Worm (Caenorhabditis elegans) whole organism, L3 larva: Measurements from ENCODE around the gene F46G11.4.

Source experiments
- R02D3.7 ChIP-seq: fragments of 150-350 bp; optimal IDR thresholded peaks from 2 replicates; lab custom pipeline; 2014; ENCODE audit warnings: missing biosample characterization, missing genetic modification characterization
- ZK546.5 ChIP-seq: sonication (generic microtip); optimal IDR thresholded peaks from 2 replicates; lab custom pipeline; 2017; ENCODE audit warnings: missing biosample characterization, missing genetic modification characterization
- aly-2 ChIP-seq: fragments of 150-350 bp; optimal IDR thresholded peaks from 2 replicates; lab custom pipeline; 2014; ENCODE audit warnings: missing biosample characterization, missing genetic modification characterization
- ama-1 ChIP-seq: fragments of 150-350 bp; optimal IDR thresholded peaks from 2 replicates; lab custom pipeline; 2018
- ceh-28 ChIP-seq: fragments of 150-350 bp; optimal IDR thresholded peaks from 2 replicates; lab custom pipeline; 2014; ENCODE audit warnings: missing biosample characterization, missing genetic modification reagents, missing genetic modification characterization
- ceh-82 ChIP-seq: fragments of 150-350 bp; optimal IDR thresholded peaks from 2 replicates; lab custom pipeline; 2014; ENCODE audit warnings: missing biosample characterization, missing genetic modification characterization
- ceh-9 ChIP-seq: sonication (generic microtip); optimal IDR thresholded peaks from 2 replicates; lab custom pipeline; 2018; ENCODE audit warnings: missing biosample characterization, missing genetic modification characterization
- daf-12 ChIP-seq: fragments of 150-350 bp; optimal IDR thresholded peaks from 2 replicates; lab custom pipeline; 2014; ENCODE audit warnings: missing biosample characterization, missing genetic modification reagents, missing genetic modification characterization
- egl-27 ChIP-seq: sonication (generic microtip); optimal IDR thresholded peaks from 4 replicates; lab custom pipeline; 2017; ENCODE audit warnings: missing biosample characterization, missing genetic modification reagents, missing genetic modification characterization
- egl-5 ChIP-seq: fragments of 150-350 bp; optimal IDR thresholded peaks from 2 replicates; lab custom pipeline; 2017; ENCODE audit warnings: missing biosample characterization, missing genetic modification reagents, missing genetic modification characterization, inconsistent platforms
- elt-1 ChIP-seq: fragments of 150-350 bp; optimal IDR thresholded peaks from 2 replicates; lab custom pipeline; 2014; ENCODE audit warnings: missing biosample characterization, missing genetic modification characterization
- elt-3 ChIP-seq, 3 experiments: fragments of 150-350 bp in 1 of 3; sonication (generic microtip) in 2 of 3; optimal IDR thresholded peaks; 2 replicates in 2 of 3; 4 replicates in 1 of 3; lab custom pipeline; 2014 to 2017; ENCODE audit warnings: missing biosample characterization in 3 of 3, missing genetic modification characterization in 3 of 3
- eor-1 ChIP-seq, 2 experiments: fragments of 150-350 bp; optimal IDR thresholded peaks; 2 replicates each; lab custom pipeline; 2014 to 2018; ENCODE audit warnings: missing biosample characterization in 2 of 2, missing genetic modification characterization in 2 of 2
- fkh-10 ChIP-seq: sonication (generic microtip); optimal IDR thresholded peaks from 2 replicates; lab custom pipeline; 2017; ENCODE audit warnings: missing biosample characterization, missing genetic modification reagents, missing genetic modification characterization
- fkh-2 ChIP-seq: fragments of 150-350 bp; optimal IDR thresholded peaks from 2 replicates; lab custom pipeline; 2014; ENCODE audit warnings: missing biosample characterization, missing genetic modification reagents, missing genetic modification characterization
- fos-1 ChIP-seq: fragments of 150-350 bp; optimal IDR thresholded peaks from 2 replicates; lab custom pipeline; 2014; ENCODE audit warnings: missing biosample characterization, missing genetic modification characterization
- hmg-11 ChIP-seq: sonication (generic microtip); optimal IDR thresholded peaks from 2 replicates; lab custom pipeline; 2016; ENCODE audit warnings: missing genetic modification characterization, missing compliant biosample characterization
- jun-1 ChIP-seq: fragments of 150-350 bp; optimal IDR thresholded peaks from 2 replicates; lab custom pipeline; 2014; ENCODE audit warnings: missing biosample characterization, missing genetic modification reagents, missing genetic modification characterization
- lin-15B ChIP-seq: fragments of 150-350 bp; optimal IDR thresholded peaks from 2 replicates; lab custom pipeline; 2014; ENCODE audit warnings: missing biosample characterization, missing genetic modification characterization
- lin-39 ChIP-seq: fragments of 150-350 bp; optimal IDR thresholded peaks from 2 replicates; lab custom pipeline; 2018; ENCODE audit warnings: missing biosample characterization, missing genetic modification reagents, missing genetic modification characterization
- mdl-1 ChIP-seq: fragments of 150-350 bp; optimal IDR thresholded peaks from 2 replicates; lab custom pipeline; 2014; ENCODE audit warnings: missing biosample characterization, missing genetic modification characterization
- mml-1 ChIP-seq: fragments of 150-350 bp; sonication (generic microtip); optimal IDR thresholded peaks from 3 replicates; lab custom pipeline; 2014; ENCODE audit warnings: missing biosample characterization, missing genetic modification characterization
- nfya-1 ChIP-seq: sonication (generic microtip); optimal IDR thresholded peaks from 2 replicates; lab custom pipeline; 2017; ENCODE audit warnings: missing genetic modification characterization, mild to moderate bottlenecking, missing compliant biosample characterization, antibody characterized with exemption, moderate library complexity; ENCODE audit not compliant: insufficient read depth
- nhr-11 ChIP-seq: fragments of 150-350 bp; optimal IDR thresholded peaks from 2 replicates; lab custom pipeline; 2014; ENCODE audit warnings: missing biosample characterization, missing genetic modification characterization
- nhr-12 ChIP-seq: fragments of 150-350 bp; optimal IDR thresholded peaks from 2 replicates; lab custom pipeline; 2014; ENCODE audit warnings: missing biosample characterization, missing genetic modification characterization
- nhr-23 ChIP-seq: fragments of 150-350 bp; optimal IDR thresholded peaks from 2 replicates; lab custom pipeline; 2014; ENCODE audit warnings: missing biosample characterization, missing genetic modification reagents, missing genetic modification characterization
- nhr-237 ChIP-seq: fragments of 150-350 bp; optimal IDR thresholded peaks from 2 replicates; lab custom pipeline; 2014; ENCODE audit warnings: missing biosample characterization, missing genetic modification characterization
- nhr-25 ChIP-seq: sonication (generic microtip); optimal IDR thresholded peaks from 2 replicates; lab custom pipeline; 2017; ENCODE audit warnings: missing biosample characterization, missing genetic modification characterization
- nhr-28 ChIP-seq: fragments of 150-350 bp; optimal IDR thresholded peaks from 2 replicates; lab custom pipeline; 2014; ENCODE audit warnings: missing biosample characterization, missing genetic modification characterization
- nhr-43 ChIP-seq: sonication (generic microtip); optimal IDR thresholded peaks from 2 replicates; lab custom pipeline; 2016; ENCODE audit warnings: mild to moderate bottlenecking, missing genetic modification characterization, missing compliant biosample characterization; ENCODE audit not compliant: poor library complexity, severe bottlenecking
- nhr-67 ChIP-seq: fragments of 150-350 bp; optimal IDR thresholded peaks from 2 replicates; lab custom pipeline; 2014; ENCODE audit warnings: missing biosample characterization, missing genetic modification characterization
- nhr-76 ChIP-seq: fragments of 150-350 bp; sonication (generic microtip); optimal IDR thresholded peaks from 5 replicates; lab custom pipeline; 2014; ENCODE audit warnings: missing biosample characterization, missing genetic modification characterization
- pha-4 ChIP-seq: fragments of 150-350 bp; optimal IDR thresholded peaks from 2 replicates; lab custom pipeline; 2014; ENCODE audit warnings: missing biosample characterization, missing genetic modification reagents, missing genetic modification characterization
- pqm-1 ChIP-seq: fragments of 150-350 bp; optimal IDR thresholded peaks from 2 replicates; lab custom pipeline; 2017; ENCODE audit warnings: missing biosample characterization, missing genetic modification characterization, inconsistent platforms
- sea-2 ChIP-seq: fragments of 150-350 bp; sonication (generic microtip); optimal IDR thresholded peaks from 4 replicates; lab custom pipeline; 2014; ENCODE audit warnings: missing biosample characterization, missing genetic modification reagents, missing genetic modification characterization
- skn-1 ChIP-seq: fragments of 150-350 bp; optimal IDR thresholded peaks from 2 replicates; lab custom pipeline; 2014; ENCODE audit warnings: missing biosample characterization, missing genetic modification characterization
- snpc-4 ChIP-seq: fragments of 150-350 bp; optimal IDR thresholded peaks from 2 replicates; lab custom pipeline; 2014; ENCODE audit warnings: missing biosample characterization, missing genetic modification characterization
- tbx-2 ChIP-seq: sonication (generic microtip); optimal IDR thresholded peaks from 2 replicates; lab custom pipeline; 2016; ENCODE audit warnings: mild to moderate bottlenecking, missing genetic modification characterization, missing compliant biosample characterization
- unc-39 ChIP-seq: sonication (generic microtip); optimal IDR thresholded peaks from 4 replicates; lab custom pipeline; 2017; ENCODE audit warnings: missing biosample characterization, missing genetic modification characterization
- unc-62 ChIP-seq: fragments of 150-350 bp; sonication (generic microtip); optimal IDR thresholded peaks from 4 replicates; lab custom pipeline; 2014; ENCODE audit warnings: missing biosample characterization, missing genetic modification reagents, missing genetic modification characterization
- zag-1 ChIP-seq: fragments of 150-350 bp; optimal IDR thresholded peaks from 2 replicates; lab custom pipeline; 2014; ENCODE audit warnings: missing biosample characterization, missing genetic modification characterization
- ztf-11 ChIP-seq: fragments of 150-350 bp; optimal IDR thresholded peaks from 2 replicates; lab custom pipeline; 2014; ENCODE audit warnings: missing biosample characterization, missing genetic modification characterization
- ztf-4 ChIP-seq: fragments of 150-350 bp; optimal IDR thresholded peaks from 2 replicates; lab custom pipeline; 2014; ENCODE audit warnings: missing biosample characterization, missing genetic modification characterization

Gene F46G11.4

DNA sequence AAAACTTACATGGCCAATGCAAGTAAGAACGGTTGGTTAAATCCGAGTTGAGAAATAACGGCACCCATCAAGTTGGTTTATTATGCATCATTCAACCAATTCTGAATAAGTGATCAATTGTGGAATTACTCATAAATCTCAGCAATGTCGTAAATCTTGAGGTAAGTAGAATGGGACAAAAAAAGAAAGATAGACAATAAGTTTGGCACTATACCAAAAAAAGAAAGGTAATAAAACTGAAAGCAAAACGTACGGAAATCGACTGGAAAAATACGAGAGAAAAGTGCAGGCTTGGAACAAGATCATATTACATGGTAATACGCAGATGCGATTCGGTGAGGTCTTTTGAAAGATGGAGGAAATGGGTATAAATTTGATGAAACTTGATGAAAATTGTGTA, at the start of gene F46G11.4:
Gene F46G11.4, minus strand, starts transcription at position 101 of the 400 bp plus-strand sequence.
- TF ChIP-seq nhr-237 (no peak), nhr-76 (tag; lab: Kevin White, UChicago) (no peak), mdl-1 (tag; lab: Kevin White, UChicago) (no peak), ztf-4 (tag; lab: Kevin White, UChicago) (no peak), lin-39 (no peak), hmg-11 (tag; lab: Kevin White, UChicago) (no peak), elt-3 (tag; optimal IDR thresholded peaks at IDR 0.05; lab: Kevin White, UChicago) (no peak), egl-5 (tag; lab: Kevin White, UChicago) (no peak), sea-2 (GFP tag; lab: Kevin White, UChicago) (no peak), elt-1 (tag; lab: Kevin White, UChicago) (no peak), nhr-43 (tag; lab: Kevin White, UChicago) (no peak), lin-15B (no peak), snpc-4 (no peak), nhr-11 (tag; lab: Kevin White, UChicago) (no peak), zag-1 (tag; lab: Kevin White, UChicago) (no peak), nfya-1 (tag; lab: Kevin White, UChicago) (no peak), pha-4 (tag; lab: Kevin White, UChicago) (no peak), ceh-82 (tag; lab: Kevin White, UChicago) (no peak), tbx-2 (tag; lab: Kevin White, UChicago) (no peak), ztf-11 (tag; lab: Kevin White, UChicago) (no peak)

DNA sequence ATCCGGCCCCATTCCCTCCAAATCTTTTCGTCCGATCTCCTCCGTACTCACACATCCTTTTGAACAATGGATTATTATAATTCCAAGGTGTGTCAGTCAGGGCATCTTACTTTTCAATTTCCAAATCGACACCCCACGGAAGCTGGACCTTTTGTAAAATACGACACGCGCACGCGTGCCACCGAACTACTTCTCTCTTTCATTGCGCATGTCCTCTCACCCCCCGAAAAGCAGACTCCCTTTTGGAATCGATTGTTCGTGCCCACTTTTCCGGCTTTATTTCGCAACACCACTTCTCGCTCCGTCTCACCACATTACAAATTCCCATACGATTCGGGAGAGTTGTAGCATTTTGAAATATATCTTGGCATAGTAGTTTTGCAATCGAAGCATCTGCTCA, 48.7 kb upstream of the F46G11.4 start:
- TF ChIP-seq hmg-11 (tag; lab: Kevin White, UChicago) = peak; percentile 21
- peak; percentile 21 for TF ChIP-seq fkh-10 (GFP tag; lab: Kevin White, UChicago)
- TF ChIP-seq mml-1 (tag; lab: Kevin White, UChicago) = no peak
- TF ChIP-seq lin-39 = peak; percentile 78
- no peak for TF ChIP-seq egl-27 (tag; lab: Kevin White, UChicago)
- no peak for TF ChIP-seq fkh-2 (tag; lab: Kevin White, UChicago)
- TF ChIP-seq daf-12 (tag; lab: Kevin White, UChicago) = no peak
- TF ChIP-seq unc-62 (GFP tag; lab: Kevin White, UChicago) = no peak
- TF ChIP-seq nhr-28 (tag; lab: Kevin White, UChicago) = no peak
- no peak for TF ChIP-seq unc-39 (tag; lab: Kevin White, UChicago)
- TF ChIP-seq sea-2 (GFP tag; lab: Kevin White, UChicago) = no peak
- no peak for TF ChIP-seq ztf-11 (tag; lab: Kevin White, UChicago)
- no peak for TF ChIP-seq aly-2 (tag; lab: Kevin White, UChicago)
- no peak for TF ChIP-seq eor-1 (tag; optimal IDR thresholded peaks at IDR 0.05; lab: Kevin White, UChicago)
- TF ChIP-seq egl-5 (tag; lab: Kevin White, UChicago) = peak; percentile 21
- TF ChIP-seq ceh-28 (tag; lab: Kevin White, UChicago) = peak; percentile 6
- TF ChIP-seq nhr-76 (tag; lab: Kevin White, UChicago) = no peak
- TF ChIP-seq nfya-1 (tag; lab: Kevin White, UChicago) = peak; percentile 48
- TF ChIP-seq, all 47 proteins: peak for 6

- TF ChIP-seq nhr-25 (peak; percentile 100), mdl-1 (tag; lab: Kevin White, UChicago) (peak; percentile 96), aly-2 (tag; lab: Kevin White, UChicago) (no peak), nhr-28 (tag; lab: Kevin White, UChicago) (peak; percentile 87), nhr-12 (no peak), ama-1 (lab: Kevin White, UChicago) (peak; percentile 94), unc-62 (GFP tag; lab: Kevin White, UChicago) (peak; percentile 96), egl-27 (tag; lab: Kevin White, UChicago) (peak; percentile 95), skn-1 (tag; lab: Kevin White, UChicago) (peak; percentile 97), ceh-82 (tag; lab: Kevin White, UChicago) (peak; percentile 94), R02D3.7 (tag; lab: Kevin White, UChicago) (peak; percentile 90), nhr-43 (tag; lab: Kevin White, UChicago) (peak; percentile 97), fos-1 (peak; percentile 98), eor-1 (tag; optimal IDR thresholded peaks at IDR 0.05; lab: Kevin White, UChicago) (peak in 1 of 2 experiments; percentile 36), mml-1 (tag; lab: Kevin White, UChicago) (peak; percentile 36), ZK546.5 (tag; lab: Kevin White, UChicago) (peak; percentile 50), snpc-4 (peak; percentile 93), lin-39 (peak; percentile 98), zag-1 (tag; lab: Kevin White, UChicago) (peak; percentile 74), ceh-9 (tag; lab: Kevin White, UChicago) (no peak), nhr-237 (no peak), pqm-1 (tag; lab: Kevin White, UChicago) (peak; percentile 98), hmg-11 (tag; lab: Kevin White, UChicago) (peak; percentile 93), fkh-10 (GFP tag; lab: Kevin White, UChicago) (peak; percentile 97), nhr-67 (tag; lab: Kevin White, UChicago) (peak; percentile 32), nhr-11 (tag; lab: Kevin White, UChicago) (peak; percentile 97), nhr-23 (tag; lab: Kevin White, UChicago) (peak; percentile 100), pha-4 (tag; lab: Kevin White, UChicago) (peak; percentile 100), unc-39 (tag; lab: Kevin White, UChicago) (peak; percentile 7), ztf-4 (tag; lab: Kevin White, UChicago) (peak; percentile 94), jun-1 (tag; lab: Kevin White, UChicago) (peak; percentile 99), elt-1 (tag; lab: Kevin White, UChicago) (peak; percentile 90), ceh-28 (tag; lab: Kevin White, UChicago) (peak; percentile 92), sea-2 (GFP tag; lab: Kevin White, UChicago) (no peak), ztf-11 (tag; lab: Kevin White, UChicago) (no peak), egl-5 (tag; lab: Kevin White, UChicago) (peak; percentile 97)
Observed at ce11 chrX:5841060-5841642, 42.6 kb upstream of the F46G11.4 start, which contains the start of gene puf-9. Gene puf-9, plus strand, starts transcription at chrX:5841592.
